Fruit fly (Drosophila melanogaster): ENCODE data around the gene eIF3f1.

- TF ChIP-seq CG31627 (GFP tag; optimal IDR thresholded peaks at IDR 0.05) = no peak
- TF ChIP-seq Gug (GFP tag; IDR thresholded peaks at IDR 0.05) = no peak
- TF ChIP-seq cyc (GFP tag; optimal IDR thresholded peaks at IDR 0.05) = no peak
- no peak for TF ChIP-seq CG32006 (GFP tag; optimal IDR thresholded peaks at IDR 0.05)
- no peak for TF ChIP-seq Hr4 (GFP tag; optimal IDR thresholded peaks at IDR 0.05)
- TF ChIP-seq CG1621 (tag; optimal IDR thresholded peaks at IDR 0.05) = no peak
- no peak for TF ChIP-seq CG34406 (GFP tag; optimal IDR thresholded peaks at IDR 0.05)
- no peak for TF ChIP-seq Sox102F (GFP tag; optimal IDR thresholded peaks at IDR 0.05)
- TF ChIP-seq CG11294 (GFP tag; IDR thresholded peaks at IDR 0.05) = no peak
- no peak for TF ChIP-seq CG6808 (GFP tag; optimal IDR thresholded peaks at IDR 0.05)
- no peak for TF ChIP-seq CG6854 (GFP tag; optimal IDR thresholded peaks at IDR 0.05)
- no peak for TF ChIP-seq Hr39 (GFP tag; optimal IDR thresholded peaks at IDR 0.05)
- TF ChIP-seq fd59A (GFP tag; optimal IDR thresholded peaks at IDR 0.05) = no peak
- no peak for TF ChIP-seq Blimp-1 (GFP tag; optimal IDR thresholded peaks at IDR 0.05)
Measured at dm6 chr3R:4745544-4745943, 31.6 kb upstream of the eIF3f1 start.

Data from whole organism, prepupa.